Fruit fly (Drosophila melanogaster): ENCODE data around the gene Nipsnap.
A peak's percentile ranks its signal among the peaks of the same experiment; 100 is the strongest.

Gene Nipsnap

dm6 chrX:16100726-16101351, 27.5 kb upstream of the Nipsnap start (continued):
- TF ChIP-seq Hr78 (GFP tag; optimal IDR thresholded peaks at IDR 0.05): peak in 1 of 2 experiments; percentile 73
- TF ChIP-seq corto (GFP tag; optimal IDR thresholded peaks at IDR 0.05): no peak
- no peak for TF ChIP-seq Eip74EF (GFP tag; optimal IDR thresholded peaks at IDR 0.05)
- peak; percentile 94 for TF ChIP-seq sd (tag; optimal IDR thresholded peaks at IDR 0.05)
- TF ChIP-seq chinmo (GFP tag; IDR thresholded peaks at IDR 0.05; ENCODE audit: partially characterized antibody): 0 out of 4 replicates have a peak, but pooled peaks have one; percentile 53
- no peak for TF ChIP-seq CG7987 (GFP tag; optimal IDR thresholded peaks at IDR 0.05)
- TF ChIP-seq gem (tag; optimal IDR thresholded peaks at IDR 0.05): no peak
- TF ChIP-seq vfl (GFP tag; optimal IDR thresholded peaks at IDR 0.05): no peak
- peak; percentile 50 for TF ChIP-seq abd-A (tag; optimal IDR thresholded peaks at IDR 0.05)
- no peak for TF ChIP-seq sima (GFP tag; optimal IDR thresholded peaks at IDR 0.05)
- TF ChIP-seq Bgb (GFP tag; IDR thresholded peaks at IDR 0.05; ENCODE audit: partially characterized antibody): no peak
- peak; percentile 10 for TF ChIP-seq Nf-YC (tag; optimal IDR thresholded peaks at IDR 0.05)
- no peak for TF ChIP-seq Nf-YB (GFP tag; optimal IDR thresholded peaks at IDR 0.05)
- 0 out of 3 replicates have a peak, but pooled peaks have one; percentile 32 for TF ChIP-seq CG2199 (GFP tag; IDR thresholded peaks at IDR 0.05)
- TF ChIP-seq ind (GFP tag; optimal IDR thresholded peaks at IDR 0.05): no peak
- no peak for TF ChIP-seq nau (GFP tag; optimal IDR thresholded peaks at IDR 0.05)
- TF ChIP-seq crol (GFP tag; IDR thresholded peaks at IDR 0.05): peak; percentile 72; the same call in 1 of the 2 replicates
- TF ChIP-seq CG4854 (GFP tag; optimal IDR thresholded peaks at IDR 0.05): no peak
- TF ChIP-seq pita (GFP tag; optimal IDR thresholded peaks at IDR 0.05): no peak
- no peak for TF ChIP-seq CG8924 (tag; optimal IDR thresholded peaks at IDR 0.05)
- TF ChIP-seq cg (GFP tag; optimal IDR thresholded peaks at IDR 0.05): peak; percentile 73
- no peak for TF ChIP-seq Optix (GFP tag; IDR thresholded peaks at IDR 0.05)
- no peak for TF ChIP-seq CG17912 (GFP tag; optimal IDR thresholded peaks at IDR 0.05)
- TF ChIP-seq sna (GFP tag; IDR thresholded peaks at IDR 0.05; ENCODE audit: partially characterized antibody): no peak
- TF ChIP-seq BtbVII (GFP tag; optimal IDR thresholded peaks at IDR 0.05): no peak
- no peak for TF ChIP-seq CG14860 (GFP tag; IDR thresholded peaks at IDR 0.05; ENCODE audit: partially characterized antibody)
- TF ChIP-seq ftz-f1 (GFP tag; optimal IDR thresholded peaks at IDR 0.05): peak; percentile 22
- no peak for TF ChIP-seq CkIIα-i1 (GFP tag; IDR thresholded peaks at IDR 0.05)
- TF ChIP-seq sqz (GFP tag; optimal IDR thresholded peaks at IDR 0.05): peak; percentile 60
- peak; percentile 44 for TF ChIP-seq CG10543 (GFP tag; optimal IDR thresholded peaks at IDR 0.05)

DNA sequence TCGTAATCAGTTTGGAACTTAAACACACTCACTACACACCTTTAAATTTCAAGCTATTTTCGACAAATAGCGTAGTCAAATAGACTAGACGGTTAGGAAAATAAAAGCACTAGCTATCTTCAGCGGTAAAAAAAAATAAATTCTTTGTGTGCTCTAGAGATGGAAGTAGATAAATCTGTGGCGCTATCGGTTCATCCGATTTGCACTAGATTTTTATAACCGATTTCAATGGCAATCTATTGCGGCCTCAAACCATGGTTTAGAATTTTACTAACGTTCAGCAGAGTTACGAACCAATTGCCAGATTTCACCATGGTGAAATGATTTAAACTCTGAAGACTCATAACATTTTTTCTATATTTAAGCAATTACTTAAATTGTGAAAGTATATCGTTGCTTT, 23.1 kb upstream of the Nipsnap start:
- TF ChIP-seq Eip74EF (GFP tag; optimal IDR thresholded peaks at IDR 0.05) (no peak), schlank (tag; optimal IDR thresholded peaks at IDR 0.05) (no peak), Dfd (GFP tag; optimal IDR thresholded peaks at IDR 0.05) (no peak), trem (tag; optimal IDR thresholded peaks at IDR 0.05) (peak; percentile 53), Deaf1 (tag; optimal IDR thresholded peaks at IDR 0.05) (peak; percentile 18), NK7.1 (GFP tag; optimal IDR thresholded peaks at IDR 0.05) (no peak), MBD-R2 (GFP tag; IDR thresholded peaks at IDR 0.05) (peak; percentile 46; the same call in 1 of the 2 replicates), YL-1 (GFP tag; optimal IDR thresholded peaks at IDR 0.05) (no peak), CG4617 (GFP tag; optimal IDR thresholded peaks at IDR 0.05; ENCODE audit: borderline replicate concordance) (peak; percentile 52), Sry-δ (GFP tag; optimal IDR thresholded peaks at IDR 0.05) (peak; percentile 98), gro (GFP tag; optimal IDR thresholded peaks at IDR 0.05) (peak; percentile 30), ssp (GFP tag; IDR thresholded peaks at IDR 0.05) (no peak), CG1603 (tag; optimal IDR thresholded peaks at IDR 0.05) (peak; percentile 72), CG13287 (GFP tag; IDR thresholded peaks at IDR 0.05; ENCODE audit: partially characterized antibody) (peak; percentile 84), CG13624 (GFP tag; optimal IDR thresholded peaks at IDR 0.05) (peak; percentile 25), ac (GFP tag; optimal IDR thresholded peaks at IDR 0.05) (no peak), gfzf (GFP tag; optimal IDR thresholded peaks at IDR 0.05) (peak; percentile 68), E2f2 (GFP tag; IDR thresholded peaks at IDR 0.05) (peak; percentile 69; the same call in 1 of the 2 replicates), zen (tag; optimal IDR thresholded peaks at IDR 0.05) (no peak), CG15514 (GFP tag; optimal IDR thresholded peaks at IDR 0.05) (peak; percentile 93), sna (GFP tag; IDR thresholded peaks at IDR 0.05; ENCODE audit: partially characterized antibody) (peak; percentile 55; the same call in 1 of the 2 replicates)

All from whole organism, embryonic.